Fruit fly (Drosophila melanogaster) whole organism, embryonic: ENCODE results near the gene Tpr2.

Experiments
- Atf-2 ChIP-seq: fragments of 200-800 bp; sonication (Bioruptor generic); optimal IDR thresholded peaks from 2 replicates; lab custom pipeline; 2016; ENCODE audit warnings: missing biosample characterization, missing genetic modification characterization
- Blimp-1 ChIP-seq: fragments of 200-800 bp; sonication (Bioruptor generic); optimal IDR thresholded peaks from 3 replicates; lab custom pipeline; 2018; ENCODE audit warnings: missing biosample characterization, missing genetic modification characterization, mild to moderate bottlenecking, moderate library complexity, missing genetic modification reagents
- CG11247 ChIP-seq: fragments of 200-800 bp; sonication (Bioruptor generic); IDR thresholded peaks from 2 replicates; pipeline ENCODE4 v1.3.6; 2022; ENCODE audit warnings: missing biosample characterization, missing genetic modification characterization
- CG11504 ChIP-seq: fragments of 200-800 bp; sonication (Bioruptor generic); optimal IDR thresholded peaks from 3 replicates; lab custom pipeline; 2019; ENCODE audit warnings: missing biosample characterization, mild to moderate bottlenecking, missing genetic modification characterization, moderate library complexity
- CG14441 ChIP-seq: fragments of 200-800 bp; sonication (Bioruptor generic); IDR thresholded peaks from 2 replicates; pipeline ENCODE4 v1.3.6; 2022; ENCODE audit warnings: missing biosample characterization, missing genetic modification characterization
- CG14710 ChIP-seq: fragments of 200-800 bp; sonication (Bioruptor generic); optimal IDR thresholded peaks from 3 replicates; lab custom pipeline; 2019; ENCODE audit warnings: missing biosample characterization, mild to moderate bottlenecking, missing genetic modification characterization, moderate library complexity
- CG15269 ChIP-seq: fragments of 200-800 bp; sonication (Bioruptor generic); optimal IDR thresholded peaks from 2 replicates; lab custom pipeline; 2018; ENCODE audit warnings: missing biosample characterization, mild to moderate bottlenecking, missing genetic modification characterization, moderate library complexity
- CG16813 ChIP-seq: fragments of 200-800 bp; sonication (Bioruptor generic); IDR thresholded peaks from 3 replicates; pipeline ENCODE4 v1.3.6; 2022; ENCODE audit warnings: missing biosample characterization, missing genetic modification characterization; ENCODE audit not compliant: partially characterized antibody
- CG17385 ChIP-seq: fragments of 200-800 bp; sonication (Bioruptor generic); optimal IDR thresholded peaks from 3 replicates; lab custom pipeline; 2018; ENCODE audit warnings: missing biosample characterization, mild to moderate bottlenecking, missing genetic modification characterization
- CG31224 ChIP-seq: fragments of 200-800 bp; sonication (Bioruptor generic); IDR thresholded peaks from 2 replicates; pipeline ENCODE4 v1.3.6; 2022; ENCODE audit warnings: missing biosample characterization, missing genetic modification characterization
- CG32532 ChIP-seq: fragments of 200-800 bp; sonication (Bioruptor generic); IDR thresholded peaks from 2 replicates; pipeline ENCODE4 v1.3.6; 2022; ENCODE audit warnings: missing biosample characterization, missing genetic modification characterization
- CG3847 ChIP-seq: fragments of 200-800 bp; sonication (Bioruptor generic); IDR thresholded peaks from 2 replicates; pipeline ENCODE4 v1.3.6; 2022; ENCODE audit warnings: missing biosample characterization, missing genetic modification characterization
- CG4328 ChIP-seq: fragments of 200-800 bp; sonication (Bioruptor generic); optimal IDR thresholded peaks from 3 replicates; lab custom pipeline; 2017; ENCODE audit warnings: missing biosample characterization, missing genetic modification reagents, missing genetic modification characterization
- CG4424 ChIP-seq: fragments of 200-800 bp; sonication (Bioruptor generic); optimal IDR thresholded peaks from 3 replicates; lab custom pipeline; 2016; ENCODE audit warnings: missing biosample characterization, missing genetic modification characterization
- CG7372 ChIP-seq: fragments of 200-800 bp; sonication (Bioruptor generic); IDR thresholded peaks from 2 replicates; pipeline ENCODE4 v1.3.6; 2022; ENCODE audit warnings: missing biosample characterization, missing genetic modification characterization
- CG9876 ChIP-seq: fragments of 200-800 bp; sonication (Bioruptor generic); optimal IDR thresholded peaks from 2 replicates; lab custom pipeline; 2016; ENCODE audit warnings: missing biosample characterization, missing genetic modification characterization
- D ChIP-seq, 2 experiments: fragments of 200-800 bp in 1 of 2; fragments of >200 bp in 1 of 2; sonication (Bioruptor generic) in 1 of 2; optimal IDR thresholded peaks; 2 replicates in 1 of 2; 3 replicates in 1 of 2; lab custom pipeline; 2017; ENCODE audit warnings: mild to moderate bottlenecking in 1 of 2, missing biosample characterization in 1 of 2, missing genetic modification characterization in 1 of 2, missing genetic modification reagents in 1 of 2
- Dfd ChIP-seq, 2 experiments: fragments of >200 bp; optimal IDR thresholded peaks; 2 replicates each; lab custom pipeline; 2017; ENCODE audit warnings: missing biosample characterization in 2 of 2, missing genetic modification characterization in 2 of 2
- Dp ChIP-seq: fragments of 200-800 bp; sonication (Bioruptor generic); optimal IDR thresholded peaks from 2 replicates; lab custom pipeline; 2018; ENCODE audit warnings: missing biosample characterization, mild to moderate bottlenecking, missing genetic modification characterization, moderate library complexity
- Drgx ChIP-seq: fragments of 200-800 bp; sonication (Bioruptor generic); IDR thresholded peaks from 2 replicates; pipeline ENCODE4 v1.3.6; 2022; ENCODE audit warnings: missing biosample characterization, missing genetic modification characterization
- Ets65A ChIP-seq: fragments of 200-800 bp; sonication (Bioruptor generic); peaks from one replicate; lab custom pipeline; 2016; ENCODE audit warnings: missing biosample characterization, missing genetic modification characterization
- HLH54F ChIP-seq: fragments of 200-800 bp; sonication (Bioruptor generic); optimal IDR thresholded peaks from 3 replicates; lab custom pipeline; 2016; ENCODE audit warnings: missing biosample characterization, missing genetic modification characterization
- HLHmδ ChIP-seq: fragments of 200-800 bp; sonication (Bioruptor generic); optimal IDR thresholded peaks from 2 replicates; lab custom pipeline; 2018; ENCODE audit warnings: missing biosample characterization, mild to moderate bottlenecking, missing genetic modification characterization, moderate library complexity
- Hand ChIP-seq: fragments of 200-800 bp; sonication (Bioruptor generic); optimal IDR thresholded peaks from 2 replicates; lab custom pipeline; 2017; ENCODE audit warnings: mild to moderate bottlenecking, missing biosample characterization, missing genetic modification reagents, missing genetic modification characterization
- Jarid2 ChIP-seq: fragments of 200-800 bp; sonication (Bioruptor generic); optimal IDR thresholded peaks from 3 replicates; lab custom pipeline; 2017; ENCODE audit warnings: mild to moderate bottlenecking, missing biosample characterization, missing genetic modification reagents, missing genetic modification characterization
- Mad ChIP-seq: fragments of 200-800 bp; sonication (Bioruptor generic); optimal IDR thresholded peaks from 2 replicates; lab custom pipeline; 2016; ENCODE audit warnings: missing biosample characterization, missing genetic modification characterization
- Xrp1 ChIP-seq: fragments of 200-800 bp; sonication (Bioruptor generic); IDR thresholded peaks from 2 replicates; pipeline ENCODE4 v1.3.6; 2022; ENCODE audit warnings: missing biosample characterization, missing genetic modification characterization
- ab ChIP-seq: fragments of 200-800 bp; sonication (Bioruptor generic); optimal IDR thresholded peaks from 2 replicates; lab custom pipeline; 2016; ENCODE audit warnings: missing biosample characterization, missing genetic modification characterization
- abd-A ChIP-seq: fragments of 200-800 bp; sonication (Bioruptor generic); optimal IDR thresholded peaks from 3 replicates; lab custom pipeline; 2019; ENCODE audit warnings: missing biosample characterization, mild to moderate bottlenecking, missing genetic modification characterization, moderate library complexity
- ac ChIP-seq: fragments of 200-800 bp; sonication (Bioruptor generic); optimal IDR thresholded peaks from 3 replicates; lab custom pipeline; 2017; ENCODE audit warnings: missing biosample characterization, mild to moderate bottlenecking, missing genetic modification characterization
- bbx ChIP-seq: fragments of 200-800 bp; sonication (Bioruptor generic); IDR thresholded peaks from 2 replicates; pipeline ENCODE4 v1.3.6; 2022; ENCODE audit warnings: missing biosample characterization, missing genetic modification characterization; ENCODE audit not compliant: partially characterized antibody
- disco-r ChIP-seq: fragments of 200-800 bp; sonication (Bioruptor generic); optimal IDR thresholded peaks from 2 replicates; lab custom pipeline; 2016; ENCODE audit warnings: missing biosample characterization, missing genetic modification characterization
- dm ChIP-seq: fragments of 200-800 bp; sonication (Bioruptor generic); optimal IDR thresholded peaks from 3 replicates; lab custom pipeline; 2016; ENCODE audit warnings: missing biosample characterization, missing genetic modification characterization
- dysf ChIP-seq: fragments of 200-800 bp; sonication (Bioruptor generic); IDR thresholded peaks from 3 replicates; pipeline ENCODE4 v1.3.6; 2022; ENCODE audit warnings: missing biosample characterization, missing genetic modification characterization
- emc ChIP-seq: fragments of 200-800 bp; sonication (Bioruptor generic); optimal IDR thresholded peaks from 2 replicates; lab custom pipeline; 2016; ENCODE audit warnings: missing biosample characterization, missing genetic modification characterization
- exex ChIP-seq: fragments of 200-800 bp; sonication (Bioruptor generic); optimal IDR thresholded peaks from 4 replicates; lab custom pipeline; 2018; ENCODE audit warnings: missing biosample characterization, mild to moderate bottlenecking, missing genetic modification characterization, moderate library complexity
- hkb ChIP-seq, 2 experiments: fragments of 200-800 bp in 1 of 2; fragments of >200 bp in 1 of 2; sonication (Bioruptor generic) in 1 of 2; IDR thresholded peaks in 1 of 2; optimal IDR thresholded peaks in 1 of 2; 2 replicates each; pipeline versions ENCODE4 v1.3.6 to Lab custom; 2017 to 2022; ENCODE audit warnings: missing biosample characterization in 1 of 2, missing genetic modification characterization in 1 of 2
- ind ChIP-seq: fragments of 200-800 bp; sonication (Bioruptor generic); optimal IDR thresholded peaks from 3 replicates; lab custom pipeline; 2016; ENCODE audit warnings: missing biosample characterization, missing genetic modification characterization
- knrl ChIP-seq: fragments of 200-800 bp; sonication (Bioruptor generic); IDR thresholded peaks from 3 replicates; pipeline ENCODE4 v1.3.6; 2022; ENCODE audit warnings: missing biosample characterization, missing genetic modification characterization; ENCODE audit not compliant: partially characterized antibody
- lab ChIP-seq: fragments of 200-800 bp; sonication (Bioruptor generic); optimal IDR thresholded peaks from 3 replicates; lab custom pipeline; 2017; ENCODE audit warnings: missing biosample characterization, missing genetic modification characterization, mild to moderate bottlenecking, moderate library complexity, missing genetic modification reagents
- lilli ChIP-seq: fragments of 200-800 bp; sonication (Bioruptor generic); optimal IDR thresholded peaks from 3 replicates; lab custom pipeline; 2016; ENCODE audit warnings: missing biosample characterization, missing genetic modification characterization
- pnt ChIP-seq: fragments of 200-800 bp; sonication (Bioruptor generic); optimal IDR thresholded peaks from 3 replicates; lab custom pipeline; 2016; ENCODE audit warnings: missing biosample characterization, missing genetic modification characterization
- psq ChIP-seq: fragments of 200-800 bp; sonication (Bioruptor generic); optimal IDR thresholded peaks from 2 replicates; lab custom pipeline; 2017; ENCODE audit warnings: missing biosample characterization, missing genetic modification characterization
- salm ChIP-seq: fragments of 200-800 bp; sonication (Bioruptor generic); optimal IDR thresholded peaks from 2 replicates; lab custom pipeline; 2018; ENCODE audit warnings: missing biosample characterization, mild to moderate bottlenecking, missing genetic modification characterization
- sisA ChIP-seq: fragments of 200-800 bp; sonication (Bioruptor generic); IDR thresholded peaks from 2 replicates; pipeline ENCODE4 v1.3.6; 2022; ENCODE audit warnings: missing biosample characterization, missing genetic modification characterization
- so ChIP-seq: fragments of 200-800 bp; sonication (Bioruptor generic); IDR thresholded peaks from 3 replicates; pipeline ENCODE4 v1.3.6; 2022; ENCODE audit warnings: missing biosample characterization, missing genetic modification characterization
- sqz ChIP-seq: fragments of 200-800 bp; sonication (Bioruptor generic); optimal IDR thresholded peaks from 3 replicates; lab custom pipeline; 2018; ENCODE audit warnings: missing biosample characterization, mild to moderate bottlenecking, missing genetic modification characterization
- trem ChIP-seq: fragments of 200-800 bp; optimal IDR thresholded peaks from 3 replicates; lab custom pipeline; 2019; ENCODE audit warnings: missing biosample characterization, mild to moderate bottlenecking, missing genetic modification characterization, moderate library complexity
- wor ChIP-seq: fragments of 200-800 bp; sonication (Bioruptor generic); IDR thresholded peaks from 2 replicates; pipeline ENCODE4 v1.3.6; 2022; ENCODE audit warnings: missing biosample characterization, missing genetic modification characterization

Gene Tpr2

dm6 chr2L:16535071-16535581, 43.8 kb downstream of the Tpr2 start (continued):
- TF ChIP-seq CG4424 (GFP tag; lab: Kevin White, UChicago) (peak; percentile 54), CG16813 (GFP tag; lab: Robert Waterston, UW) (no peak), lab (GFP tag; lab: Kevin White, UChicago) (peak; percentile 74), Dp (GFP tag; lab: Kevin White, UChicago) (no peak), ac (GFP tag; lab: Kevin White, UChicago) (no peak), HLHmδ (GFP tag; lab: Kevin White, UChicago) (no peak), emc (GFP tag; lab: Kevin White, UChicago) (peak; percentile 12), CG14441 (GFP tag; lab: Robert Waterston, UW) (peak; percentile 51), psq (no peak), dm (GFP tag; lab: Kevin White, UChicago) (peak; percentile 64), ab (GFP tag; lab: Kevin White, UChicago) (no peak), CG4328 (GFP tag; lab: Kevin White, UChicago) (no peak), wor (GFP tag; lab: Robert Waterston, UW) (peak; percentile 20; the same call in 1 of the 2 replicates), Atf-2 (GFP tag; lab: Kevin White, UChicago) (peak; percentile 74), CG32532 (GFP tag; lab: Robert Waterston, UW) (peak; percentile 66), lilli (GFP tag; lab: Kevin White, UChicago) (peak; percentile 89), salm (peak; percentile 48), Dfd (GFP tag; optimal IDR thresholded peaks at IDR 0.05; lab: Kevin White, UChicago) (no peak), CG17385 (GFP tag; lab: Kevin White, UChicago) (peak; percentile 72), Mad (GFP tag; lab: Kevin White, UChicago) (peak; percentile 63), CG11504 (peak; percentile 86), CG15269 (peak; percentile 81), CG14710 (tag; lab: Kevin White, UChicago) (peak; percentile 34), CG11247 (peak; percentile 5; the same call in 1 of the 2 replicates), CG9876 (peak; percentile 61), dysf (GFP tag; lab: Robert Waterston, UW) (peak; percentile 72; the same call in 2 of the 3 replicates), bbx (GFP tag; lab: Robert Waterston, UW) (no peak), CG3847 (GFP tag; lab: Robert Waterston, UW) (peak; percentile 54), knrl (GFP tag; lab: Robert Waterston, UW) (no peak), disco-r (GFP tag; lab: Kevin White, UChicago) (peak; percentile 64), HLH54F (GFP tag; lab: Kevin White, UChicago) (peak; percentile 88), Drgx (GFP tag; lab: Robert Waterston, UW) (peak; percentile 30; the same call in 1 of the 2 replicates), pnt (peak; percentile 64), exex (tag; lab: Kevin White, UChicago) (peak; percentile 45), D (optimal IDR thresholded peaks at IDR 0.05; lab: Kevin White, UChicago) (no peak), D (GFP tag; optimal IDR thresholded peaks at IDR 0.05; lab: Kevin White, UChicago) (peak; percentile 36), CG31224 (GFP tag; lab: Robert Waterston, UW) (0 out of 2 replicates have a peak, but pooled peaks have one; percentile 34), Ets65A (GFP tag; lab: Kevin White, UChicago) (peak; percentile 96), Jarid2 (peak; percentile 35), sisA (peak; percentile 55), ind (GFP tag; lab: Kevin White, UChicago) (peak; percentile 67), sqz (GFP tag; lab: Kevin White, UChicago) (no peak), trem (tag; lab: Kevin White, UChicago) (no peak), CG7372 (GFP tag; lab: Robert Waterston, UW) (no peak), abd-A (tag; lab: Kevin White, UChicago) (peak; percentile 29), hkb (optimal IDR thresholded peaks at IDR 0.05; lab: Kevin White, UChicago) (no peak), hkb (GFP tag; IDR thresholded peaks at IDR 0.05; lab: Robert Waterston, UW) (peak; percentile 38; the same call in 1 of the 2 replicates), Xrp1 (GFP tag; lab: Robert Waterston, UW) (peak; percentile 52; the same call in 1 of the 2 replicates), Hand (GFP tag; lab: Kevin White, UChicago) (peak; percentile 74), so (GFP tag; lab: Robert Waterston, UW) (no peak; the same call in 2 of the 3 replicates), Blimp-1 (GFP tag; lab: Kevin White, UChicago) (peak; percentile 37)
